Worm (Caenorhabditis elegans): Measurements from ENCODE around the gene T03D8.6.

Gene T03D8.6

DNA sequence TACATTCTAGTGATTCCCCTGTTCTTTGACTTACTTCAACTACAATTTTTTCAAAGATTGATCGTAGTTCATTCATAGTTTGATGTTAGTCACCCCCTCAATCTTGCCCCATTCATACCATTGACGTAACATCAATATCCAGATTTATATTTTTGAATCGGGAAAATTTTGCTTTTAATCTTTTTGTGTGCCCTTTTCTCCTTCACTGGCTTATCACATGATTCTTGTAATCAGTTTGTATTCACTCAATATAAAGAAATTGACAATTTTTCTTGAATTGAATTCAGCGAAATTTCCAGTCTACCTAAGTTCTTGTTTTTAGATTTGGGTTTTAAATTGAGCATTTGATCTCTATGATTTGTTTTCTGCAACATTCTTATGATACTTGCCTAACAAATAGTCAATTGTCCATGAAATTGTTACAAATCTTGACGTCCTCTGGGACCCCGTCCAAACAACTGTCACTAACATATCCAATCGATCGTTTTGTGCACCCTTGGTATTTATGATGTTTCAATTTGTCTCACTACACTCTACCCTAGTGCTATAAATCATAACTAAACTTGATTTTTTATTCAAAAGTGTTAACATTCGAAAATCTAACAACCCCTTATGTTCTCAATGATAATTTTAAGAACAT lies 40.3 kb downstream of the T03D8.6 start:
- no peak for TF ChIP-seq fos-1 (tag; optimal IDR thresholded peaks at IDR 0.05)
- TF ChIP-seq gmeb-1 (tag; optimal IDR thresholded peaks at IDR 0.05) = peak; percentile 15
- no peak for TF ChIP-seq alr-1 (tag; optimal IDR thresholded peaks at IDR 0.05)
- peak; percentile 1 for TF ChIP-seq C34F6.9 (tag; optimal IDR thresholded peaks at IDR 0.05)
- TF ChIP-seq nhr-77 (tag; optimal IDR thresholded peaks at IDR 0.05) = no peak
- TF ChIP-seq dmd-4 (tag; optimal IDR thresholded peaks at IDR 0.05) = no peak
- no peak for TF ChIP-seq sma-3 (GFP tag; optimal IDR thresholded peaks at IDR 0.05)
- no peak for TF ChIP-seq zag-1 (tag; optimal IDR thresholded peaks at IDR 0.05)
- no peak for TF ChIP-seq blmp-1 (tag; optimal IDR thresholded peaks at IDR 0.05; ENCODE audit: insufficient read depth)
- TF ChIP-seq R02D3.7 (tag; optimal IDR thresholded peaks at IDR 0.05) = no peak
- peak; percentile 10 for TF ChIP-seq ztf-4 (tag; optimal IDR thresholded peaks at IDR 0.05)
- peak; percentile 26 for TF ChIP-seq nhr-129 (tag; optimal IDR thresholded peaks at IDR 0.05)
- TF ChIP-seq mbf-1 (tag; optimal IDR thresholded peaks at IDR 0.05) = no peak
- no peak for TF ChIP-seq nhr-21 (tag; optimal IDR thresholded peaks at IDR 0.05)
- no peak for TF ChIP-seq snpc-4 (tag; optimal IDR thresholded peaks at IDR 0.05)
- TF ChIP-seq mab-5 (tag; optimal IDR thresholded peaks at IDR 0.05) = no peak
- no peak for TF ChIP-seq nhr-12 (tag; optimal IDR thresholded peaks at IDR 0.05)

DNA sequence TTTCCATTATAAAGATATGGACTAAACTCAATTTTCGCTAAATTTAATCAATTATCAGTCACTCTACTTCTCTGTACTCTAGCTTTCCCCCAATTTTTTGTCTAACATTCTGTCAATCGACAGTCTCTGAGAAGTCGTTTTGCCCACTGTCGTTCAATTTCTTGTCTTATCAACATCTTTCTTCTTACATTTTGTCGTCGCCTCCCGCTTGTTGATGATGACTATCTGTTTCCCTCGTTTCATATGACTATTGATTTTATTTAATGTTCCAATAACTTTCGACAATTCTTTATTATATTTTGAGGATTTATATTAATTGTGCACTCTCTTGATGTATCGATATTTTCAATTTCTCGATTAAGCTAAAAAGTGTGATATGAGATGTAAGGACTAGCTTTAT lies 41.2 kb downstream of the T03D8.6 start:
- TF ChIP-seq lin-13 (GFP tag; optimal IDR thresholded peaks at IDR 0.05) (no peak), dmd-4 (tag; optimal IDR thresholded peaks at IDR 0.05) (no peak), peb-1 (tag; optimal IDR thresholded peaks at IDR 0.05) (no peak), sma-9 (GFP tag; optimal IDR thresholded peaks at IDR 0.05) (peak; percentile 47), sma-9 (tag; optimal IDR thresholded peaks at IDR 0.05) (no peak), crh-2 (tag; optimal IDR thresholded peaks at IDR 0.05) (peak; percentile 40), fos-1 (tag; optimal IDR thresholded peaks at IDR 0.05) (peak; percentile 35), nhr-21 (tag; optimal IDR thresholded peaks at IDR 0.05) (no peak), F13H6.1 (tag; optimal IDR thresholded peaks at IDR 0.05) (no peak)

DNA sequence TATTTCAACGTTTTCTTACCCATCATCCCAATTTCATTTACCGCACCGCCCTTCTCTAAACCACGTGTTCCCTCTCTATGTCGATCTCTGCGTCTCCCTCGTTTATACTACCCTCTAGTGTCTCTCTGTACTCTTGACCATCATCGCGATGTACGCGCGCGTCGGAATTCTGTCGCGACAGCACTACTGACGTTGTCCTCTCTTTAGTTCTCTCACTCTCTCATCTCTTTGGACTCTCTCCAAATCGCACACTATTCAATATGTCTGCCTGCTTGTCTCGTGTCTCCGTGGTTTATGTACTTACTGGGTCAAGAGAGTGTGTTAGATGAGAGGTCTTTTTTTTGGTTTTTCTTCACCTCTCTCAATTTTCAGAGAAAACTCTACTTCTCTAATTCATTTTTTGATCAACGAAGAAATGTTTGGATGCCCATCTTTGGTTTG lies 41.9 kb downstream of the T03D8.6 start:
- TF ChIP-seq lsy-2 (tag; optimal IDR thresholded peaks at IDR 0.05) (peak; percentile 83 to 96), sem-4 (tag; optimal IDR thresholded peaks at IDR 0.05) (peak; percentile 99), unc-39 (tag; optimal IDR thresholded peaks at IDR 0.05) (no peak), mab-5 (tag; optimal IDR thresholded peaks at IDR 0.05) (peak; percentile 94), aly-2 (tag; optimal IDR thresholded peaks at IDR 0.05) (no peak), peb-1 (tag; optimal IDR thresholded peaks at IDR 0.05) (no peak), skn-1 (tag; optimal IDR thresholded peaks at IDR 0.05) (peak; percentile 18), R02D3.7 (tag; optimal IDR thresholded peaks at IDR 0.05) (no peak), Y55F3AM.14 (GFP tag; optimal IDR thresholded peaks at IDR 0.05) (peak; percentile 84), snpc-4 (tag; optimal IDR thresholded peaks at IDR 0.05) (peak; percentile 67), ceh-16 (tag; optimal IDR thresholded peaks at IDR 0.05) (peak; percentile 66), mbf-1 (tag; optimal IDR thresholded peaks at IDR 0.05) (no peak), ceh-82 (tag; optimal IDR thresholded peaks at IDR 0.05) (peak; percentile 46), ama-1 (optimal IDR thresholded peaks at IDR 0.05) (peak; percentile 91), ztf-1 (GFP tag; conservative IDR thresholded peaks at IDR 0.05) (no peak), gmeb-1 (tag; optimal IDR thresholded peaks at IDR 0.05) (peak; percentile 85), zag-1 (tag; optimal IDR thresholded peaks at IDR 0.05) (peak; percentile 96), dmd-4 (tag; optimal IDR thresholded peaks at IDR 0.05) (no peak), blmp-1 (tag; optimal IDR thresholded peaks at IDR 0.05; ENCODE audit: insufficient read depth) (peak; percentile 70), nhr-11 (tag; optimal IDR thresholded peaks at IDR 0.05) (no peak), lin-11 (tag; optimal IDR thresholded peaks at IDR 0.05) (peak; percentile 91), sma-9 (GFP tag; optimal IDR thresholded peaks at IDR 0.05) (peak; percentile 97), sma-9 (tag; optimal IDR thresholded peaks at IDR 0.05) (peak; percentile 68), mdl-1 (tag; optimal IDR thresholded peaks at IDR 0.05) (peak; percentile 93 to 99), F13H6.1 (tag; optimal IDR thresholded peaks at IDR 0.05) (peak; percentile 99), nhr-10 (tag; optimal IDR thresholded peaks at IDR 0.05) (peak; percentile 77), nhr-21 (tag; optimal IDR thresholded peaks at IDR 0.05) (peak; percentile 95), sma-3 (GFP tag; optimal IDR thresholded peaks at IDR 0.05) (peak; percentile 96), fos-1 (tag; optimal IDR thresholded peaks at IDR 0.05) (peak; percentile 95), unc-55 (GFP tag; optimal IDR thresholded peaks at IDR 0.05) (peak; percentile 96), egl-27 (tag; optimal IDR thresholded peaks at IDR 0.05) (peak; percentile 98), C34F6.9 (tag; optimal IDR thresholded peaks at IDR 0.05) (peak; percentile 97), unc-62 (GFP tag; optimal IDR thresholded peaks at IDR 0.05) (peak; percentile 82), nhr-25 (tag; optimal IDR thresholded peaks at IDR 0.05) (peak; percentile 94), nhr-129 (tag; optimal IDR thresholded peaks at IDR 0.05) (peak; percentile 97), alr-1 (tag; optimal IDR thresholded peaks at IDR 0.05) (peak; percentile 5), crh-2 (tag; optimal IDR thresholded peaks at IDR 0.05) (peak; percentile 98), nhr-12 (tag; optimal IDR thresholded peaks at IDR 0.05) (no peak), elt-3 (tag; optimal IDR thresholded peaks at IDR 0.05) (no peak), ZK546.5 (tag; optimal IDR thresholded peaks at IDR 0.05) (peak; percentile 7), ztf-4 (tag; optimal IDR thresholded peaks at IDR 0.05) (peak; percentile 98), nhr-6 (tag; optimal IDR thresholded peaks at IDR 0.05) (peak; percentile 97), nhr-23 (tag; optimal IDR thresholded peaks at IDR 0.05) (no peak), nhr-77 (tag; optimal IDR thresholded peaks at IDR 0.05) (peak; percentile 60), elt-1 (tag; optimal IDR thresholded peaks at IDR 0.05) (no peak)
